Worm (Caenorhabditis elegans): ENCODE data around the gene arrd-7.

DNA sequence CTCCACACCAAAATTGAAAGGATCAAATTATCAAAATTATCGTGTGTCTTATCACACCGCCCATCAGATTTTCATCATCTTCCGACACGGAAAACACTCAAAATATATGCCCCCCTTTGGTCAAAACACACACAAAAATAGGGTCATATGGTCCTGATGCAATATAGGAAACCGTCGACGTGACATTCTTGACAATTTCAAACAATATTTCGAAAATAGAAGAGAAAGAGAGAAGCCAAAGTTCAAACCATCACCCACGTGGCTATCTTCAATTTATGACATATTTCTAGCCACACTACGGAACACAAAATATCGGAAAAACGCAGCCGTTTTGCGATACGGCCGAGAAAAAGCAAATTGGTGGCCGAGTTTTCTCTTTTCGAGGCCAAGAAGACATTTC, 11.8 kb downstream of the arrd-7 start:
- TF ChIP-seq elt-3 (tag; optimal IDR thresholded peaks at IDR 0.05), result no peak
- TF ChIP-seq ztf-11 (tag; optimal IDR thresholded peaks at IDR 0.05), result no peak
- no peak for TF ChIP-seq nhr-28 (tag; optimal IDR thresholded peaks at IDR 0.05)
- no peak for TF ChIP-seq bed-3 (GFP tag; optimal IDR thresholded peaks at IDR 0.05)
- no peak for TF ChIP-seq unc-120 (tag; optimal IDR thresholded peaks at IDR 0.05; ENCODE audit: poor library complexity, severe bottlenecking)
- TF ChIP-seq unc-39 (tag; optimal IDR thresholded peaks at IDR 0.05), result no peak
- no peak for TF ChIP-seq nhr-76 (tag; optimal IDR thresholded peaks at IDR 0.05)

Data from whole organism, mixed stage, embryonic.